Fruit fly (Drosophila melanogaster): ENCODE measurements around the gene Rhau.

Rhau gene

dm6 chr2L:20758188-20758846 lies 532 bp upstream of the Rhau start (continued):
- TF ChIP-seq wor (GFP tag; IDR thresholded peaks at IDR 0.05), result no peak
- no peak for TF ChIP-seq cato (GFP tag; optimal IDR thresholded peaks at IDR 0.05; ENCODE audit: borderline replicate concordance)
- TF ChIP-seq ewg (GFP tag; optimal IDR thresholded peaks at IDR 0.05), result no peak
- no peak for TF ChIP-seq CG1529 (GFP tag; optimal IDR thresholded peaks at IDR 0.05)
- no peak for TF ChIP-seq emc (GFP tag; optimal IDR thresholded peaks at IDR 0.05)
- peak; percentile 66; the same call in 1 of the 3 replicates for TF ChIP-seq CG34422 (GFP tag; IDR thresholded peaks at IDR 0.05)
- TF ChIP-seq CG11723 (GFP tag; optimal IDR thresholded peaks at IDR 0.05), result no peak
- 0 out of 2 replicates have a peak, but pooled peaks have one; percentile 10 for TF ChIP-seq lmd (GFP tag; IDR thresholded peaks at IDR 0.05)
- TF ChIP-seq her (GFP tag; optimal IDR thresholded peaks at IDR 0.05), result peak; percentile 32
- no peak for TF ChIP-seq mam (GFP tag; optimal IDR thresholded peaks at IDR 0.05)
- TF ChIP-seq CG17359 (tag; optimal IDR thresholded peaks at IDR 0.05), result no peak
- no peak for TF ChIP-seq danr (GFP tag; IDR thresholded peaks at IDR 0.05)
- no peak for TF ChIP-seq Chrac-16 (GFP tag; optimal IDR thresholded peaks at IDR 0.05)
- no peak for TF ChIP-seq mld (GFP tag; IDR thresholded peaks at IDR 0.05; ENCODE audit: partially characterized antibody)
- peak; percentile 1 for TF ChIP-seq mirr (GFP tag; optimal IDR thresholded peaks at IDR 0.05)
- no peak for TF ChIP-seq Opbp (GFP tag; IDR thresholded peaks at IDR 0.05; ENCODE audit: partially characterized antibody)
- TF ChIP-seq caup (GFP tag; optimal IDR thresholded peaks at IDR 0.05; ENCODE audit: severe bottlenecking), result no peak
- TF ChIP-seq CG12391 (tag; optimal IDR thresholded peaks at IDR 0.05), result no peak
- TF ChIP-seq Bdp1 (GFP tag; optimal IDR thresholded peaks at IDR 0.05), result no peak
- no peak for TF ChIP-seq stc (GFP tag; IDR thresholded peaks at IDR 0.05)
- TF ChIP-seq YL-1 (GFP tag; optimal IDR thresholded peaks at IDR 0.05), result no peak
- no peak for TF ChIP-seq CG4854 (GFP tag; optimal IDR thresholded peaks at IDR 0.05)
- no peak for TF ChIP-seq Hmr (GFP tag; optimal IDR thresholded peaks at IDR 0.05)
- TF ChIP-seq Gug (GFP tag; IDR thresholded peaks at IDR 0.05), result no peak
- TF ChIP-seq H2.0 (GFP tag; IDR thresholded peaks at IDR 0.05), result no peak
- TF ChIP-seq tin (GFP tag; optimal IDR thresholded peaks at IDR 0.05), result no peak
- TF ChIP-seq vnd (GFP tag; IDR thresholded peaks at IDR 0.05; ENCODE audit: partially characterized antibody), result no peak
- peak; percentile 36 for TF ChIP-seq Rfx (GFP tag; IDR thresholded peaks at IDR 0.05)
- TF ChIP-seq az2 (GFP tag; optimal IDR thresholded peaks at IDR 0.05), result no peak
- TF ChIP-seq CG13287 (GFP tag; IDR thresholded peaks at IDR 0.05; ENCODE audit: partially characterized antibody), result no peak
- no peak for TF ChIP-seq HLH4C (GFP tag; IDR thresholded peaks at IDR 0.05; ENCODE audit: partially characterized antibody)
- peak; percentile 53 for TF ChIP-seq CG1832 (GFP tag; optimal IDR thresholded peaks at IDR 0.05)
- TF ChIP-seq CG9609 (GFP tag; optimal IDR thresholded peaks at IDR 0.05), result no peak
- no peak for TF ChIP-seq CG3726 (GFP tag; IDR thresholded peaks at IDR 0.05)
- 0 out of 2 replicates have a peak, but pooled peaks have one; percentile 24 for TF ChIP-seq CG10321 (GFP tag; IDR thresholded peaks at IDR 0.05)
- no peak for TF ChIP-seq unc-4 (GFP tag; IDR thresholded peaks at IDR 0.05; ENCODE audit: partially characterized antibody)
- no peak for TF ChIP-seq Sry-β (GFP tag; optimal IDR thresholded peaks at IDR 0.05)
- TF ChIP-seq CG2116 (GFP tag; optimal IDR thresholded peaks at IDR 0.05), result no peak
- no peak for TF ChIP-seq CG17802 (tag; optimal IDR thresholded peaks at IDR 0.05)
- TF ChIP-seq Abd-B (GFP tag; optimal IDR thresholded peaks at IDR 0.05), result no peak
- peak; percentile 71 for TF ChIP-seq Blimp-1 (GFP tag; optimal IDR thresholded peaks at IDR 0.05)
- no peak for TF ChIP-seq Oli (tag; optimal IDR thresholded peaks at IDR 0.05)
- TF ChIP-seq CG15479 (GFP tag; optimal IDR thresholded peaks at IDR 0.05), result peak; percentile 31
- TF ChIP-seq hb (GFP tag; IDR thresholded peaks at IDR 0.05; ENCODE audit: partially characterized antibody), result no peak
- TF ChIP-seq HmgZ (tag; optimal IDR thresholded peaks at IDR 0.05), result no peak
- TF ChIP-seq CG4707 (GFP tag; optimal IDR thresholded peaks at IDR 0.05), result no peak
- no peak for TF ChIP-seq CG15514 (GFP tag; optimal IDR thresholded peaks at IDR 0.05)
- peak; percentile 12 for TF ChIP-seq CG3281 (GFP tag; optimal IDR thresholded peaks at IDR 0.05)

Data from whole organism, embryonic.